Fruit fly (Drosophila melanogaster) whole organism, embryonic: ENCODE results near the gene CG8516.

Experiments
- BEAF-32 ChIP-seq: fragments of 200-800 bp; sonication (Bioruptor generic); optimal IDR thresholded peaks from 3 replicates; lab custom pipeline; 2017; ENCODE audit warnings: missing biosample characterization, missing genetic modification characterization, mild to moderate bottlenecking, moderate library complexity, missing genetic modification reagents
- Bgb ChIP-seq: fragments of 200-800 bp; sonication (Bioruptor generic); IDR thresholded peaks from 2 replicates; pipeline ENCODE4 v1.3.6; 2022; ENCODE audit warnings: missing biosample characterization, missing genetic modification characterization; ENCODE audit not compliant: partially characterized antibody
- CG11085 ChIP-seq: fragments of 200-800 bp; sonication (Bioruptor generic); IDR thresholded peaks from 2 replicates; pipeline ENCODE4 v1.3.6; 2022; ENCODE audit warnings: missing biosample characterization, missing genetic modification characterization
- CG13287 ChIP-seq: fragments of 200-800 bp; sonication (Bioruptor generic); IDR thresholded peaks from 2 replicates; pipeline ENCODE4 v1.3.6; 2022; ENCODE audit warnings: missing biosample characterization, missing genetic modification characterization; ENCODE audit not compliant: partially characterized antibody
- CG14441 ChIP-seq: fragments of 200-800 bp; sonication (Bioruptor generic); IDR thresholded peaks from 2 replicates; pipeline ENCODE4 v1.3.6; 2022; ENCODE audit warnings: missing biosample characterization, missing genetic modification characterization
- CG14860 ChIP-seq: fragments of 200-800 bp; sonication (Bioruptor generic); IDR thresholded peaks from 3 replicates; pipeline ENCODE4 v1.3.6; 2022; ENCODE audit warnings: missing biosample characterization, missing genetic modification characterization; ENCODE audit not compliant: partially characterized antibody
- CG15514 ChIP-seq: fragments of 200-800 bp; sonication (Bioruptor generic); optimal IDR thresholded peaks from 3 replicates; lab custom pipeline; 2017; ENCODE audit warnings: missing biosample characterization, missing genetic modification characterization, mild to moderate bottlenecking, moderate library complexity, missing genetic modification reagents
- CG18011 ChIP-seq: fragments of 200-800 bp; sonication (Bioruptor generic); optimal IDR thresholded peaks from 2 replicates; lab custom pipeline; 2017; ENCODE audit warnings: missing biosample characterization, missing genetic modification characterization, mild to moderate bottlenecking, moderate library complexity, missing genotype
- CG1832 ChIP-seq: fragments of 200-800 bp; sonication (Bioruptor generic); optimal IDR thresholded peaks from 2 replicates; lab custom pipeline; 2017; ENCODE audit warnings: missing biosample characterization, mild to moderate bottlenecking, missing genetic modification characterization, inconsistent platforms
- CG2129 ChIP-seq: fragments of 200-800 bp; sonication (Bioruptor generic); IDR thresholded peaks from 2 replicates; pipeline ENCODE4 v1.3.6; 2022; ENCODE audit warnings: missing biosample characterization, missing genetic modification characterization; ENCODE audit not compliant: partially characterized antibody
- CG34422 ChIP-seq: fragments of 200-800 bp; sonication (Bioruptor generic); IDR thresholded peaks from 3 replicates; pipeline ENCODE4 v1.3.6; 2022; ENCODE audit warnings: missing biosample characterization, missing genetic modification characterization
- CG6791 ChIP-seq: fragments of 200-800 bp; sonication (Bioruptor generic); IDR thresholded peaks from 3 replicates; pipeline ENCODE4 v1.3.6; 2022; ENCODE audit warnings: missing biosample characterization, missing genetic modification characterization; ENCODE audit not compliant: partially characterized antibody
- D ChIP-seq, 2 experiments: fragments of 200-800 bp in 1 of 2; fragments of >200 bp in 1 of 2; sonication (Bioruptor generic) in 1 of 2; optimal IDR thresholded peaks; 2 replicates in 1 of 2; 3 replicates in 1 of 2; lab custom pipeline; 2017; ENCODE audit warnings: mild to moderate bottlenecking in 1 of 2, missing biosample characterization in 1 of 2, missing genetic modification characterization in 1 of 2, missing genetic modification reagents in 1 of 2
- Dll ChIP-seq: fragments of 200-800 bp; sonication (Bioruptor generic); IDR thresholded peaks from 4 replicates; pipeline ENCODE4 v1.3.6; 2022; ENCODE audit warnings: missing biosample characterization, missing genetic modification characterization; ENCODE audit not compliant: partially characterized antibody
- Doc3 ChIP-seq: fragments of 200-800 bp; sonication (Bioruptor generic); IDR thresholded peaks from 3 replicates; pipeline ENCODE4 v1.3.6; 2022; ENCODE audit warnings: missing biosample characterization, missing genetic modification characterization; ENCODE audit not compliant: partially characterized antibody
- Dp ChIP-seq: fragments of 200-800 bp; sonication (Bioruptor generic); optimal IDR thresholded peaks from 2 replicates; lab custom pipeline; 2018; ENCODE audit warnings: missing biosample characterization, mild to moderate bottlenecking, missing genetic modification characterization, moderate library complexity
- Elba2 ChIP-seq: fragments of 200-800 bp; sonication (Bioruptor generic); optimal IDR thresholded peaks from 3 replicates; lab custom pipeline; 2016; ENCODE audit warnings: missing biosample characterization, missing genetic modification characterization
- Hmr ChIP-seq: fragments of 200-800 bp; sonication (Bioruptor generic); optimal IDR thresholded peaks from 3 replicates; lab custom pipeline; 2017; ENCODE audit warnings: mild to moderate bottlenecking, missing biosample characterization, missing genetic modification reagents, missing genetic modification characterization
- Med ChIP-seq: fragments of 200-800 bp; sonication (Bioruptor generic); peaks from one replicate; lab custom pipeline; 2016; ENCODE audit warnings: missing biosample characterization, missing genetic modification characterization, mild to moderate bottlenecking, inconsistent platforms, moderate library complexity
- Opbp ChIP-seq: fragments of 200-800 bp; sonication (Bioruptor generic); IDR thresholded peaks from 3 replicates; pipeline ENCODE4 v1.3.6; 2022; ENCODE audit warnings: missing biosample characterization, missing genetic modification characterization; ENCODE audit not compliant: partially characterized antibody
- Scr ChIP-seq: fragments of 200-800 bp; sonication (Bioruptor generic); IDR thresholded peaks from 2 replicates; pipeline ENCODE4 v1.3.6; 2022; ENCODE audit warnings: missing biosample characterization, missing genetic modification characterization; ENCODE audit not compliant: partially characterized antibody
- Sry-δ ChIP-seq: fragments of 200-800 bp; sonication (Bioruptor generic); optimal IDR thresholded peaks from 2 replicates; lab custom pipeline; 2016; ENCODE audit warnings: missing biosample characterization, missing genetic modification characterization
- Xbp1 ChIP-seq: fragments of 200-800 bp; sonication (Bioruptor generic); optimal IDR thresholded peaks from 3 replicates; lab custom pipeline; 2016; ENCODE audit warnings: missing biosample characterization, mild to moderate bottlenecking, missing genetic modification characterization
- amos ChIP-seq: fragments of 200-800 bp; sonication (Bioruptor generic); IDR thresholded peaks from 2 replicates; pipeline ENCODE4 v1.3.6; 2022; ENCODE audit warnings: missing biosample characterization, missing genetic modification characterization; ENCODE audit not compliant: partially characterized antibody
- bbx ChIP-seq: fragments of 200-800 bp; sonication (Bioruptor generic); IDR thresholded peaks from 2 replicates; pipeline ENCODE4 v1.3.6; 2022; ENCODE audit warnings: missing biosample characterization, missing genetic modification characterization; ENCODE audit not compliant: partially characterized antibody
- cad ChIP-seq: fragments of >200 bp; optimal IDR thresholded peaks from 2 replicates; lab custom pipeline; 2017; ENCODE audit warnings: missing biosample characterization, missing genetic modification characterization
- crp ChIP-seq, 2 experiments: fragments of 200-800 bp; sonication (Bioruptor generic); optimal IDR thresholded peaks; 2 replicates in 1 of 2; 3 replicates in 1 of 2; lab custom pipeline; 2017; ENCODE audit warnings: missing biosample characterization in 2 of 2, missing genetic modification characterization in 2 of 2, mild to moderate bottlenecking in 1 of 2, moderate library complexity in 1 of 2
- dan ChIP-seq: fragments of 200-800 bp; sonication (Bioruptor generic); IDR thresholded peaks from 2 replicates; pipeline ENCODE4 v1.3.6; 2022; ENCODE audit warnings: missing biosample characterization, missing genetic modification characterization
- en ChIP-seq: fragments of 200-800 bp; sonication (Bioruptor generic); optimal IDR thresholded peaks from 2 replicates; lab custom pipeline; 2016; ENCODE audit warnings: missing biosample characterization, missing genetic modification characterization
- gce ChIP-seq: fragments of 200-800 bp; sonication (Bioruptor generic); IDR thresholded peaks from 3 replicates; pipeline ENCODE4 v1.3.6; 2022; ENCODE audit warnings: missing biosample characterization, missing genetic modification characterization
- h ChIP-seq: fragments of >200 bp; optimal IDR thresholded peaks from 2 replicates; lab custom pipeline; 2017
- hbn ChIP-seq: fragments of 200-800 bp; sonication (Bioruptor generic); IDR thresholded peaks from 2 replicates; pipeline ENCODE4 v1.3.6; 2022; ENCODE audit warnings: missing biosample characterization, missing genetic modification characterization; ENCODE audit not compliant: partially characterized antibody
- klu ChIP-seq: fragments of 200-800 bp; sonication (Bioruptor generic); IDR thresholded peaks from 2 replicates; pipeline ENCODE4 v1.3.6; 2022; ENCODE audit warnings: missing biosample characterization, missing genetic modification characterization
- lov ChIP-seq, 2 experiments: fragments of 200-800 bp in 1 of 2; fragments of >200 bp in 1 of 2; sonication (Bioruptor generic) in 1 of 2; IDR thresholded peaks in 1 of 2; optimal IDR thresholded peaks in 1 of 2; 2 replicates in 1 of 2; 3 replicates in 1 of 2; pipeline versions ENCODE4 v1.3.6 to Lab custom; 2017 to 2022; ENCODE audit warnings: missing biosample characterization in 1 of 2, missing genetic modification characterization in 1 of 2
- pfk ChIP-seq: fragments of 200-800 bp; sonication (Bioruptor generic); optimal IDR thresholded peaks from 2 replicates; lab custom pipeline; 2018; ENCODE audit warnings: missing biosample characterization, mild to moderate bottlenecking, missing genetic modification characterization, moderate library complexity
- pzg ChIP-seq: fragments of 200-800 bp; sonication (Bioruptor generic); optimal IDR thresholded peaks from 3 replicates; lab custom pipeline; 2018; ENCODE audit warnings: missing biosample characterization, mild to moderate bottlenecking, missing genetic modification characterization, moderate library complexity
- scrt ChIP-seq: fragments of 200-800 bp; sonication (Bioruptor generic); optimal IDR thresholded peaks from 2 replicates; lab custom pipeline; 2018; ENCODE audit warnings: missing biosample characterization, mild to moderate bottlenecking, missing genetic modification characterization, moderate library complexity
- sna ChIP-seq: fragments of 200-800 bp; sonication (Bioruptor generic); IDR thresholded peaks from 2 replicates; pipeline ENCODE4 v1.3.6; 2022; ENCODE audit warnings: missing biosample characterization, missing genetic modification characterization; ENCODE audit not compliant: partially characterized antibody
- tgo ChIP-seq: fragments of 200-800 bp; sonication (Bioruptor generic); IDR thresholded peaks from 3 replicates; pipeline ENCODE4 v1.3.6; 2022; ENCODE audit warnings: missing biosample characterization, missing genetic modification characterization
- tna ChIP-seq: fragments of 200-800 bp; sonication (Bioruptor generic); IDR thresholded peaks from 2 replicates; pipeline ENCODE4 v1.3.6; 2022; ENCODE audit warnings: missing biosample characterization, missing genetic modification characterization; ENCODE audit not compliant: partially characterized antibody
- tx ChIP-seq: fragments of 200-800 bp; sonication (Bioruptor generic); optimal IDR thresholded peaks from 2 replicates; lab custom pipeline; 2016; ENCODE audit warnings: missing biosample characterization, missing genetic modification characterization
- unc-4 ChIP-seq: fragments of 200-800 bp; sonication (Bioruptor generic); IDR thresholded peaks from 2 replicates; pipeline ENCODE4 v1.3.6; 2022; ENCODE audit warnings: missing biosample characterization, missing genetic modification characterization; ENCODE audit not compliant: partially characterized antibody
- vfl ChIP-seq: fragments of 200-800 bp; sonication (Bioruptor generic); optimal IDR thresholded peaks from 2 replicates; lab custom pipeline; 2016; ENCODE audit warnings: missing biosample characterization, missing genetic modification characterization
- vnd ChIP-seq: fragments of 200-800 bp; sonication (Bioruptor generic); IDR thresholded peaks from 3 replicates; pipeline ENCODE4 v1.3.6; 2022; ENCODE audit warnings: missing biosample characterization, missing genetic modification characterization; ENCODE audit not compliant: partially characterized antibody
- zen2 ChIP-seq: fragments of 200-800 bp; sonication (Bioruptor generic); IDR thresholded peaks from 3 replicates; pipeline ENCODE4 v1.3.6; 2022; ENCODE audit warnings: missing biosample characterization, missing genetic modification characterization; ENCODE audit not compliant: partially characterized antibody

CG8516 gene

DNA sequence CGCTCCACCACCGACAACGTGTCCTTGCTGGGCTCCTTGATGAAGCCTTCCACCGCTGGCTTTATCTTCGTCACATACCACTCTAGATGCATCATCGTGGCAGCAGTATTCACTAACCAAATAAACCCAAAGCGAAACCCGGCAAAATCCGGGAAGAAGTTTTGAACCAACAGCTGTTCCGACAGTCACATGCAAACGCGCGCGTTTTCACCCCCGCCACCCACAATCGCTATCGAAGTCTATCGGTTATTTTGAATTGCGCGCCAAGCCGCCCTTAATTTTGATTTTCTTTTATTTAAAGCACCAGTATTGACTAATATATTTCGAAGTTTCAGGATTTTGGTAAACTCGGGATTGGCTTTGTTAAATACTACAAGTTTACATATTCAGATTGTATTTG lies 38.6 kb upstream of the CG8516 start, which contains the start of gene Tti1 (continued):
- TF ChIP-seq CG14860 (GFP tag; lab: Robert Waterston, UW) (peak; percentile 33; the same call in 1 of the 3 replicates), Sry-δ (peak; percentile 19), Elba2 (no peak), CG2129 (GFP tag; lab: Robert Waterston, UW) (0 out of 2 replicates have a peak, but pooled peaks have one; percentile 14), en (GFP tag; lab: Kevin White, UChicago) (no peak), klu (peak; percentile 57; the same call in 1 of the 2 replicates), CG18011 (GFP tag; lab: Kevin White, UChicago) (no peak), sna (GFP tag; lab: Robert Waterston, UW) (0 out of 2 replicates have a peak, but pooled peaks have one; percentile 27), Hmr (GFP tag; lab: Kevin White, UChicago) (no peak), scrt (GFP tag; lab: Kevin White, UChicago) (peak; percentile 34), gce (GFP tag; lab: Robert Waterston, UW) (no peak), Dp (GFP tag; lab: Kevin White, UChicago) (peak; percentile 86), Dll (peak; percentile 48; the same call in 1 of the 4 replicates), Opbp (GFP tag; lab: Robert Waterston, UW) (peak; percentile 52; the same call in 1 of the 3 replicates), bbx (GFP tag; lab: Robert Waterston, UW) (peak; percentile 67), CG13287 (GFP tag; lab: Robert Waterston, UW) (peak; percentile 73), Scr (GFP tag; lab: Robert Waterston, UW) (peak; percentile 42; the same call in 1 of the 2 replicates), tna (GFP tag; lab: Robert Waterston, UW) (peak; percentile 36; the same call in 1 of the 2 replicates), h (lab: Kevin White, UChicago) (no peak), CG14441 (no peak), Med (no peak), pzg (GFP tag; lab: Kevin White, UChicago) (peak; percentile 56), vfl (GFP tag; lab: Kevin White, UChicago) (no peak), Bgb (GFP tag; lab: Robert Waterston, UW) (peak; percentile 46; the same call in 1 of the 2 replicates), BEAF-32 (GFP tag; lab: Kevin White, UChicago) (peak; percentile 38), tgo (no peak), Xbp1 (GFP tag; lab: Kevin White, UChicago) (no peak), CG1832 (GFP tag; lab: Kevin White, UChicago) (no peak), D (optimal IDR thresholded peaks at IDR 0.05; lab: Kevin White, UChicago) (no peak), D (GFP tag; optimal IDR thresholded peaks at IDR 0.05; lab: Kevin White, UChicago) (no peak), CG34422 (GFP tag; lab: Robert Waterston, UW) (peak; percentile 34; the same call in 1 of the 3 replicates), crp (GFP tag; optimal IDR thresholded peaks at IDR 0.05; lab: Kevin White, UChicago) (peak; percentile 39 to 91), cad (GFP tag; lab: Kevin White, UChicago) (no peak), tx (GFP tag; lab: Kevin White, UChicago) (no peak), hbn (GFP tag; lab: Robert Waterston, UW) (peak; percentile 38; the same call in 1 of the 2 replicates), CG11085 (GFP tag; lab: Robert Waterston, UW) (peak; percentile 9; the same call in 1 of the 2 replicates), Doc3 (GFP tag; lab: Robert Waterston, UW) (0 out of 3 replicates have a peak, but pooled peaks have one; percentile 43), unc-4 (0 out of 2 replicates have a peak, but pooled peaks have one; percentile 18), pfk (no peak), vnd (GFP tag; lab: Robert Waterston, UW) (no peak), lov (optimal IDR thresholded peaks at IDR 0.05; lab: Kevin White, UChicago) (no peak), lov (GFP tag; IDR thresholded peaks at IDR 0.05; lab: Robert Waterston, UW) (no peak), zen2 (GFP tag; lab: Robert Waterston, UW) (0 out of 3 replicates have a peak, but pooled peaks have one; percentile 7), dan (GFP tag; lab: Robert Waterston, UW) (no peak), CG6791 (peak; percentile 61; the same call in 2 of the 3 replicates), amos (GFP tag; lab: Robert Waterston, UW) (peak; percentile 47; the same call in 1 of the 2 replicates), CG15514 (peak; percentile 14)
